Worm (Caenorhabditis elegans) whole organism, young adult: ENCODE results near the gene str-136.

ENCODE experiments used
- atf-7 ChIP-seq: sonication (generic microtip); optimal IDR thresholded peaks from 2 replicates; lab custom pipeline; 2017; ENCODE audit warnings: mild to moderate bottlenecking, missing genetic modification characterization, missing compliant biosample characterization
- ceh-40 ChIP-seq: fragments of 200-800 bp; sonication (Bioruptor generic); IDR thresholded peaks from 2 replicates; pipeline ENCODE4 v1.3.6; 2022; ENCODE audit warnings: missing genetic modification characterization, missing compliant biosample characterization
- hmg-20 ChIP-seq: fragments of 200-800 bp; sonication (Bioruptor generic); IDR thresholded peaks from 2 replicates; pipeline ENCODE4 v1.3.6; 2022; ENCODE audit warnings: missing genetic modification reagents, missing genetic modification characterization, missing compliant biosample characterization
- mxl-1 ChIP-seq: sonication (generic microtip); optimal IDR thresholded peaks from 2 replicates; lab custom pipeline; 2016; ENCODE audit warnings: missing genetic modification characterization, missing compliant biosample characterization
- nfya-1 ChIP-seq: sonication (generic microtip); optimal IDR thresholded peaks from 2 replicates; lab custom pipeline; 2017; ENCODE audit warnings: antibody characterized with exemption, missing compliant biosample characterization, missing genetic modification characterization, borderline replicate concordance; ENCODE audit not compliant: insufficient read depth
- nhr-27 ChIP-seq: fragments of 200-800 bp; sonication (Bioruptor generic); optimal IDR thresholded peaks from 2 replicates; lab custom pipeline; 2018; ENCODE audit warnings: mild to moderate bottlenecking, missing genetic modification characterization, moderate library complexity, missing compliant biosample characterization
- nhr-80 ChIP-seq: sonication (generic microtip); optimal IDR thresholded peaks from 2 replicates; lab custom pipeline; 2016; ENCODE audit warnings: missing genetic modification characterization, missing compliant biosample characterization
- pha-4 ChIP-seq: fragments of 150-350 bp; sonication (generic microtip); optimal IDR thresholded peaks from 2 replicates; lab custom pipeline; 2014; ENCODE audit warnings: missing biosample characterization, missing genetic modification reagents, missing genetic modification characterization
- snpc-1.1 ChIP-seq: sonication (generic microtip); optimal IDR thresholded peaks from 2 replicates; lab custom pipeline; 2017; ENCODE audit warnings: missing genetic modification characterization, mild to moderate bottlenecking, missing compliant biosample characterization, antibody characterized with exemption, moderate library complexity, missing genotype, missing genetic modification reagents; ENCODE audit not compliant: insufficient read depth
- unc-62 ChIP-seq: fragments of 150-350 bp; optimal IDR thresholded peaks from 2 replicates; lab custom pipeline; 2014; ENCODE audit warnings: missing biosample characterization, missing genetic modification reagents, missing genetic modification characterization

ce11 chrV:8239928-8240327 is 38.8 kb downstream of the str-136 start, which contains the start of gene C16D9.3:
- TF ChIP-seq nhr-27 (no peak), pha-4 (tag; lab: Kevin White, UChicago) (no peak), ceh-40 (GFP tag; lab: Robert Waterston, UW) (no peak), hmg-20 (GFP tag; lab: Robert Waterston, UW) (no peak), unc-62 (GFP tag; lab: Kevin White, UChicago) (no peak), mxl-1 (no peak), atf-7 (tag; lab: Kevin White, UChicago) (no peak), nhr-80 (no peak), snpc-1.1 (tag; lab: Kevin White, UChicago) (no peak), nfya-1 (tag; lab: Kevin White, UChicago) (no peak)
